Worm (Caenorhabditis elegans): ENCODE measurements around the gene nspd-7.
A peak's percentile ranks its signal among the peaks of the same experiment; 100 is the strongest.

nspd-7 gene

ce11 chrIV:10239045-10239444 is 29.9 kb downstream of the nspd-7 start, which contains the start of gene ech-8 (continued):
- TF ChIP-seq nhr-42 (GFP tag; IDR thresholded peaks at IDR 0.05) = no peak

- no peak for TF ChIP-seq lin-29 (GFP tag; IDR thresholded peaks at IDR 0.05)
- TF ChIP-seq tra-1 (GFP tag; IDR thresholded peaks at IDR 0.05) = no peak
- no peak for TF ChIP-seq ZK546.5 (tag; optimal IDR thresholded peaks at IDR 0.05)
- TF ChIP-seq unc-39 (tag; optimal IDR thresholded peaks at IDR 0.05) = no peak
- TF ChIP-seq madf-9 (GFP tag; conservative IDR thresholded peaks at IDR 0.05) = no peak
- no peak for TF ChIP-seq T20F7.1 (GFP tag; optimal IDR thresholded peaks at IDR 0.05)
- TF ChIP-seq arid-1 (GFP tag; conservative IDR thresholded peaks at IDR 0.05) = no peak
- no peak for TF ChIP-seq nhr-6 (tag; optimal IDR thresholded peaks at IDR 0.05)
- no peak for TF ChIP-seq lsy-2 (tag; optimal IDR thresholded peaks at IDR 0.05)
- no peak for TF ChIP-seq mdt-29 (GFP tag; IDR thresholded peaks at IDR 0.05)
- no peak for TF ChIP-seq rbr-2 (tag; optimal IDR thresholded peaks at IDR 0.05)
- peak; percentile 68 for TF ChIP-seq nhr-28 (tag; optimal IDR thresholded peaks at IDR 0.05)
- TF ChIP-seq ceh-82 (tag; optimal IDR thresholded peaks at IDR 0.05) = no peak
- TF ChIP-seq R02D3.7 (tag; optimal IDR thresholded peaks at IDR 0.05) = no peak
- no peak for TF ChIP-seq ZK337.2 (GFP tag; IDR thresholded peaks at IDR 0.05)
- no peak for TF ChIP-seq php-3 (GFP tag; IDR thresholded peaks at IDR 0.05)
- TF ChIP-seq nhr-76 (tag; optimal IDR thresholded peaks at IDR 0.05) = no peak
- TF ChIP-seq F26F4.8 (GFP tag; conservative IDR thresholded peaks at IDR 0.05) = no peak
- TF ChIP-seq ceh-62 (tag; optimal IDR thresholded peaks at IDR 0.05) = no peak
- TF ChIP-seq ceh-44 (GFP tag; IDR thresholded peaks at IDR 0.05) = no peak
- TF ChIP-seq F10B5.3 (tag; optimal IDR thresholded peaks at IDR 0.05) = no peak
- TF ChIP-seq hlh-30 (tag; optimal IDR thresholded peaks at IDR 0.05; ENCODE audit: insufficient read depth) = no peak
- no peak for TF ChIP-seq hmg-1.1 (GFP tag; IDR thresholded peaks at IDR 0.05)
- no peak for TF ChIP-seq pha-4 (GFP tag; IDR thresholded peaks at IDR 0.05)
- TF ChIP-seq pha-4 (tag; optimal IDR thresholded peaks at IDR 0.05) = no peak
- no peak for TF ChIP-seq lir-3 (tag; optimal IDR thresholded peaks at IDR 0.05)
- no peak for TF ChIP-seq lin-15B (tag; optimal IDR thresholded peaks at IDR 0.05)
- TF ChIP-seq nhr-42 (GFP tag; IDR thresholded peaks at IDR 0.05) = no peak
- TF ChIP-seq duxl-1 (tag; optimal IDR thresholded peaks at IDR 0.05; ENCODE audit: poor library complexity) = no peak
- no peak for TF ChIP-seq dmd-9 (GFP tag; IDR thresholded peaks at IDR 0.05)
- TF ChIP-seq dmd-6 (GFP tag; IDR thresholded peaks at IDR 0.05) = peak; percentile 71
- no peak for TF ChIP-seq nhr-48 (tag; optimal IDR thresholded peaks at IDR 0.05)
- no peak for TF ChIP-seq fos-1 (tag; optimal IDR thresholded peaks at IDR 0.05)
- no peak for TF ChIP-seq zip-11 (GFP tag; IDR thresholded peaks at IDR 0.05)
- no peak for TF ChIP-seq spr-1 (tag; optimal IDR thresholded peaks at IDR 0.05)
- no peak for TF ChIP-seq aha-1 (tag)
- no peak for TF ChIP-seq mdl-1 (tag; optimal IDR thresholded peaks at IDR 0.05)
- TF ChIP-seq zfp-3 (GFP tag; conservative IDR thresholded peaks at IDR 0.05) = no peak
- TF ChIP-seq daf-16 (GFP tag; optimal IDR thresholded peaks at IDR 0.05) = no peak
- peak; percentile 60 for TF ChIP-seq daf-16 (tag; optimal IDR thresholded peaks at IDR 0.05)
- TF ChIP-seq cey-2 (tag; optimal IDR thresholded peaks at IDR 0.05; ENCODE audit: borderline replicate concordance, insufficient read depth) = no peak
- TF ChIP-seq skn-1 (tag; optimal IDR thresholded peaks at IDR 0.05) = no peak
- no peak for TF ChIP-seq F37D6.2 (tag; optimal IDR thresholded peaks at IDR 0.05)
- peak; percentile 74 for TF ChIP-seq dve-1 (tag; optimal IDR thresholded peaks at IDR 0.05; ENCODE audit: insufficient read depth)
- no peak for TF ChIP-seq mxl-2 (GFP tag; conservative IDR thresholded peaks at IDR 0.05)
- TF ChIP-seq spr-3 (GFP tag; optimal IDR thresholded peaks at IDR 0.05) = no peak
- no peak for TF ChIP-seq lin-38 (GFP tag; IDR thresholded peaks at IDR 0.05)
- no peak for TF ChIP-seq zip-2 (tag; optimal IDR thresholded peaks at IDR 0.05)
- no peak for TF ChIP-seq tag-97 (GFP tag; IDR thresholded peaks at IDR 0.05)
- peak; percentile 52 for TF ChIP-seq nhr-77 (tag; optimal IDR thresholded peaks at IDR 0.05)
- TF ChIP-seq hlh-11 (tag; optimal IDR thresholded peaks at IDR 0.05) = peak; percentile 52
These were observed 32.9 kb downstream of the nspd-7 start for ce11 chrIV:10236106-10236505.

All from whole organism, L4 larva.